Fruit fly (Drosophila melanogaster): ENCODE results near the gene CG17028.

- no peak for TF ChIP-seq insv (optimal IDR thresholded peaks at IDR 0.05)
- TF ChIP-seq Sin3A (optimal IDR thresholded peaks at IDR 0.05), result no peak
These were observed 21.2 kb downstream of the CG17028 start for dm6 chr3L:15999358-16000005.
